Fruit fly (Drosophila melanogaster): Measurements from ENCODE around the gene Glt.

Glt gene

DNA sequence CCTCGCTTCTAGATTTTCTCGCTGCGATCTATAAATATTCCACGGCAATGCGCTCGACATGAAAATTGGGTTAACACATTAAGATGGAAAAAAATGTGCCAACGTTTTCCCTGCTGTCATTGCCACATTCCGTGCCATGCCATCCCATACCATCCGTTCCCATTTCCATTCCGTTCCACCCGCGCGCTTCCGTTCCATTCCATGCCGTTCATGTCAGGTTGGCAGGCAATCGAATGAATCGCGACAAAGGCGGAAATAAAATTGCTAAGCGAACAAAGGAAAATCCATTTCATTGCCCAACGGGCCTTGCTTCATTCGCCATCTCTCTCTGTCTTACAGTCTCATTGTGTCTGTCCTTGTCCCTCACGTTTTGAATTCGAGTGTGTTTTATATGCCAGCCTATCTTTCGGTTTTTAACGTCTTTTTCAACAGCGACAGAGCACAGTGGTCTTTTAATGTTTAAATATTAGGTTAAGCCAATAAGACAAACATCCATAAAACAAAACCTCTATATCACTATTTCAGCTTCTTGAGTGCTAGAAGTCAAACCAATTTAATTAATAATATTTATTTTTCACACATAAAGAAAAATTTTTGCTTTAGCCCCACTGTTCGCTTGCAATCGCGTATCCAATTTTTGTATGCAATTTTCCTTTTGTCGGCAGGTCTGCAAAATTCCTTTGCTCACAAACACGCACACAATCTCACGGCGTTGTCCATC is 38.7 kb upstream of the Glt start (continued):
- TF ChIP-seq CG10669 (GFP tag; optimal IDR thresholded peaks at IDR 0.05) (peak; percentile 44), Met (GFP tag; optimal IDR thresholded peaks at IDR 0.05) (peak; percentile 41), OdsH (GFP tag; optimal IDR thresholded peaks at IDR 0.05) (peak; percentile 38), Eip93F (GFP tag; optimal IDR thresholded peaks at IDR 0.05) (no peak), Ets21C (GFP tag; optimal IDR thresholded peaks at IDR 0.05) (peak; percentile 8), Hr39 (GFP tag; optimal IDR thresholded peaks at IDR 0.05) (no peak), svp (GFP tag) (peak; percentile 77), CG31627 (GFP tag; optimal IDR thresholded peaks at IDR 0.05) (peak; percentile 12), CG6808 (GFP tag; optimal IDR thresholded peaks at IDR 0.05) (no peak), ss (GFP tag; optimal IDR thresholded peaks at IDR 0.05) (no peak), CG3919 (GFP tag; optimal IDR thresholded peaks at IDR 0.05) (peak; percentile 31), topi (GFP tag; optimal IDR thresholded peaks at IDR 0.05) (peak; percentile 35), achi (GFP tag; optimal IDR thresholded peaks at IDR 0.05) (peak; percentile 41), Sox15 (GFP tag; optimal IDR thresholded peaks at IDR 0.05) (no peak), Hr4 (GFP tag; optimal IDR thresholded peaks at IDR 0.05) (no peak), CG6792 (GFP tag; optimal IDR thresholded peaks at IDR 0.05) (peak; percentile 29), CG9139 (GFP tag; optimal IDR thresholded peaks at IDR 0.05) (no peak), net (GFP tag; optimal IDR thresholded peaks at IDR 0.05) (peak; percentile 26), CG3032 (tag; optimal IDR thresholded peaks at IDR 0.05) (no peak), Smox (GFP tag; optimal IDR thresholded peaks at IDR 0.05) (peak; percentile 31), fd59A (GFP tag; optimal IDR thresholded peaks at IDR 0.05) (no peak), fd85E (GFP tag; optimal IDR thresholded peaks at IDR 0.05) (no peak), CG11294 (GFP tag; IDR thresholded peaks at IDR 0.05) (no peak), CG34406 (GFP tag; optimal IDR thresholded peaks at IDR 0.05) (peak; percentile 45), Gug (GFP tag; IDR thresholded peaks at IDR 0.05) (no peak), CG11762 (GFP tag; optimal IDR thresholded peaks at IDR 0.05; ENCODE audit: insufficient read depth) (peak; percentile 11), vri (GFP tag; optimal IDR thresholded peaks at IDR 0.05) (no peak), lz (GFP tag; optimal IDR thresholded peaks at IDR 0.05) (peak; percentile 38), Sox102F (GFP tag; optimal IDR thresholded peaks at IDR 0.05) (peak; percentile 45)

DNA sequence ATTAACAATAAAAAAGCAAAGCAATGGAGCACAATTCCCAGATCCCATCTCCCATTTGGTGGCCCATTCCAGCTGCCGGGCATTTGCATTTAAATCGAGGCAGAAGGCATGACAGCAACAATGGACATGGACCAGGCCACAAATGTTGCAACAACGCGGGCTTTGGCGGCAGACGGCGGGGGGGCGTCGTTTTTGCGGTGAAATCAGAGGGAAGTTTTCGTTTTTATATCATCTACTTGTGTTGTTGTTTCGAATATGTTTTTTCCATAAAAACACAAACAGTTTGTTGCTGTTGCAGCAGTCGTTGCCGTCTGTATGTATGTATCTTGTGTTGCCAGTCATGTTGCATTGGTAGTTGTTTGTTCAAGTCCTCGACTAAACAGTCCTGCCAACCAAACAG is 12.9 kb upstream of the Glt start:
- no peak for TF ChIP-seq salr (GFP tag; optimal IDR thresholded peaks at IDR 0.05)
- TF ChIP-seq Lpt (GFP tag; optimal IDR thresholded peaks at IDR 0.05), result no peak
- TF ChIP-seq CG6854 (GFP tag; optimal IDR thresholded peaks at IDR 0.05), result no peak
- TF ChIP-seq svp (GFP tag), result no peak
- TF ChIP-seq spab (GFP tag; optimal IDR thresholded peaks at IDR 0.05), result no peak

DNA sequence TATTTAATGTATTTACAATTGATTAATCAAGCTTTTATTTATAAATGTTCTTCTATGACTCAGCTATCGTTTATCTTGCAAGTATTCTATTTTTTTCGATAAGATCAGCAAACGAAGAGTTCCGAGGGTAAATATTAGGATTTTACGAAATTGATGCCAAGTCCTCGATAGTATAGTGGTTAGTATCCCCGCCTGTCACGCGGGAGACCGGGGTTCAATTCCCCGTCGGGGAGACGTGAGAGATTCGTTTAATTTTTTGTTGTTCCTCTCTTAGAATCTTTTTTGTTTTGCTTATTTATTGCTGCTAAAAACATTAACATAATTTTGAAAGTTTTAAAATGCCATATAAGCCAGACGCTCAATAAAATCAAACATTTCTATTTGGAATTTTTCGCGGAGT is 6.5 kb downstream of the Glt start:
- TF ChIP-seq CG10669 (GFP tag; optimal IDR thresholded peaks at IDR 0.05), result no peak
- no peak for TF ChIP-seq Eip75B (GFP tag; optimal IDR thresholded peaks at IDR 0.05)
- TF ChIP-seq Hr4 (GFP tag; optimal IDR thresholded peaks at IDR 0.05), result no peak
- TF ChIP-seq Sox102F (GFP tag; optimal IDR thresholded peaks at IDR 0.05), result no peak
- TF ChIP-seq svp (GFP tag), result no peak

DNA sequence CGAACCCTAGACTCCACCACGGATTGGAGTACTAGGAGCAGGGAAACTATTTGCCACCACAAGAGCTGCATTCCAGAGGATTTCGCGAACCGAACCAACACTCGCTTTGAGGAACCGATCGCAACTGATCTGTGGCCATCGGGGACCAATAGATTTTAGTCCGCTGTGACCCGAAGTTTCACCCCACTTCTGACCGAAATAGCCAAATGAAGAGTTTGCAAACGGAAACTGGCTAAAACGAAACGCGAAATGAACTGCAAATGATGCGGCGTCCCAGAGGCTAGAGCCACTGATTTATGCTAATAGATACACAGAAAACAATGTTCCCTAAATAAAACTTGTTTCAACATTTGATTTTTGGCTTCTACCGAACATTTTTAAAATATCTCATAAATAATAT is 7.2 kb downstream of the Glt start, which contains the start of gene CG9287:
Gene CG9287, minus strand, starts transcription at position 101 of the 400 bp plus-strand sequence.
- TF ChIP-seq CG15336 (GFP tag; IDR thresholded peaks at IDR 0.05), result no peak
- no peak for TF ChIP-seq CG10669 (GFP tag; optimal IDR thresholded peaks at IDR 0.05)
- TF ChIP-seq acj6 (GFP tag; optimal IDR thresholded peaks at IDR 0.05), result no peak
- no peak for TF ChIP-seq salr (GFP tag; optimal IDR thresholded peaks at IDR 0.05)
- no peak for TF ChIP-seq lz (GFP tag; optimal IDR thresholded peaks at IDR 0.05)
- no peak for TF ChIP-seq CG1621 (tag; optimal IDR thresholded peaks at IDR 0.05)
- TF ChIP-seq Hr4 (GFP tag; optimal IDR thresholded peaks at IDR 0.05), result no peak
- no peak for TF ChIP-seq Ets21C (GFP tag; optimal IDR thresholded peaks at IDR 0.05)
- no peak for TF ChIP-seq Sox15 (GFP tag; optimal IDR thresholded peaks at IDR 0.05)
- TF ChIP-seq Eip75B (GFP tag; optimal IDR thresholded peaks at IDR 0.05), result no peak

Data from whole organism, prepupa.